Fruit fly (Drosophila melanogaster) Kc167 (cell line): ENCODE measurements around the gene MICU3.

Experiments
- Myc ChIP-seq: fragments of >200 bp; optimal IDR thresholded peaks from 2 replicates; lab custom pipeline; 2017; ENCODE audit warnings: missing external identifiers
- Sin3A ChIP-seq: fragments of >200 bp; optimal IDR thresholded peaks from 2 replicates; lab custom pipeline; 2018; ENCODE audit warnings: missing external identifiers
- h ChIP-seq: fragments of >200 bp; optimal IDR thresholded peaks from 3 replicates; lab custom pipeline; 2018; ENCODE audit warnings: missing external identifiers
- insv ChIP-seq: fragments of >200 bp; optimal IDR thresholded peaks from 3 replicates; lab custom pipeline; 2018; ENCODE audit warnings: missing external identifiers
- psq ChIP-seq: fragments of >200 bp; optimal IDR thresholded peaks from 2 replicates; lab custom pipeline; 2017; ENCODE audit warnings: missing external identifiers
- ttk ChIP-seq: sonication (Bioruptor generic); optimal IDR thresholded peaks from 2 replicates; lab custom pipeline; 2017; ENCODE audit warnings: missing external identifiers

MICU3 gene

DNA sequence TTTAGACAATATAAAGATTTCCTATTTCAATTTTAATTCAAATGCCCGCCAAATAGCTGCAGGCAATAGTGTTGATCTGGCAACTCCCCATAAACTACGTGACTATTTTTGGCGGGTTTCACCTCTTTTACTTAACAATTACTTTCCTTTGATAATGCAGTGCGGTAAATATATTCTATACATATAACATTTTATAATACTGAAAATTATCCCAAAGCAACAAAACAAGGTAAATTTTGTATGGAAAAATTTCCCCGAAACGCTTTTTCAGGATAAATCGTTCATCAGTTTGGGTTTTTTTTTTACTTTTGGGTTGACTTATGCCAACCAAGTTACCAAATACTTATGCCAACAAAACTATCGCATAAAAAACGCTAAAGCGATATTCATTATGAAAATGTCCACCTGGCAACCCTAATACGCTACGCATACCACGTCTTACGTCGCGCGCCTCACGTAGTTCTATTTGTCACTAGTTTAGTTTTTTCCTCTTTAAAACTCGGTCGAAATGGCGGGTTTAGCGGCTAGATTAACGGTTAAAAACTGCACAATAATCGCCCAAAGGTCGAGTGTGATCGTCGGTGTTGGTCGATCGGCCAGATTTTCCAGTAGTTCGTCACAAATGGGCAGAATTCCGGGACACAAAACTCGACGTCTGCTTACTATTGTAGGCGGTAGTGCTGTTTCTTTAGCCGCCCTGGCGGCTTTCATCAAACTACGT lies at the start of gene MICU3:
Gene MICU3, plus strand, starts transcription at position 442 of the 721 bp plus-strand sequence.
- no peak for TF ChIP-seq ttk (lab: Kevin White, UChicago)
- TF ChIP-seq psq (lab: Kevin White, UChicago) = no peak
- no peak for TF ChIP-seq h
- TF ChIP-seq insv (lab: Kevin White, UChicago) = no peak
- TF ChIP-seq Sin3A (lab: Kevin White, UChicago) = no peak
- no peak for TF ChIP-seq Myc

DNA sequence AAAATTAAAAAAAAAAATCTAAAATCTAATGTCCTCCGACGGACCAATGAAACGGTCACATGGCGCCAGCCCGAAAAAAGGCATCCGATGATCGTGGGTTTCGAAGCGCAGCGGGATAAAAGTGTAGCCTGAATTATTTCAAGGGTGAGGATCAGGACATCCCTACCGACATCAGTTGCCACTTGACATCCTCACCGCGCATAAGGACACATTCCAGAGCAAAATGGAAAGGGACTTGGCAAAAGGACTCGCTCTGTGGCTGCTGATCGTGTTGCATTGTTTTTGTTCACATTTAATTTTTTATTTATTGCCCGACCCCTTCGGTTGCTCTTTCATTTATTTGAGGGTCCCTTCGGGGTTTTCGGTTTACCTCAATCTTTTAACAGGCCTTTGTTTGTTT lies 47.5 kb upstream of the MICU3 start:
- TF ChIP-seq ttk (lab: Kevin White, UChicago) = no peak
- no peak for TF ChIP-seq Myc
- TF ChIP-seq insv (lab: Kevin White, UChicago) = no peak
- TF ChIP-seq psq (lab: Kevin White, UChicago) = no peak
- TF ChIP-seq Sin3A (lab: Kevin White, UChicago) = no peak
- no peak for TF ChIP-seq h

DNA sequence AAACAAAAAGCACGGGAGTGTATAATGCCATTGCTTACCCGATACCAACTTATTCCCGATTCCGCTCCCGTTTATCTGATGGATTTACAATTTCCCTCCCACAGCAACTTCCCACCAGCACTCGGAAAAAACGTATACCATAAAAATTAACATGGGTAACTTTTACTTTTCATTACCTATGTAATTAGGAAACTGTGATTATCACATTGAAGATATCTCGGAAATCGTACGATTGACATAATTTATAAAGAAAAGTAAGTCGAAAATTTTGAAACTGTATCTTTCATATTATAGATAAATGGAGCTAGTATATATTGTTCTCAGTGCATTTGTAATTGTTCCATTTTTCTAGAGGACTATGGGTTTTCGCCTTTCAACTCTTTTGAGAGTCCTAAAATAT lies 45.4 kb upstream of the MICU3 start:
- no peak for TF ChIP-seq Myc

DNA sequence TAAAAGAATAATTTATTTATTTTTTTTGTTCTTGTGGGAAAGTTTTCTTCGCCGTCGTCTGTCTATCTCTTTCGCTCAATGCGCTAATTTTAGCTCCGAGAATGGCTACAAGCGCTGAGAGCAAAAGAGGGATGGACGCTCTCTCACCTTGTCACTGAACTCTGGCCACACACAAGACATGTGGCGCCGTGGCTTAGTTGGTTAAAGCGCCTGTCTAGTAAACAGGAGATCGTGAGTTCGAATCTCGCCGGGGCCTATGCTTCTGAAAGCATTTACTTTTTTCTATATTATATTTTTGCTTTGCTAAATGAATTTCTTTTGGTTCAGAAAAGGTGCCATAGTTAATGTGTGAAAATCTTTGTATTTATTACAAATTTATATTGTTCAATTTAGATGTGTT lies 44.6 kb upstream of the MICU3 start:
- TF ChIP-seq h (no peak), ttk (lab: Kevin White, UChicago) (no peak), insv (lab: Kevin White, UChicago) (no peak), psq (lab: Kevin White, UChicago) (no peak), Myc (no peak), Sin3A (lab: Kevin White, UChicago) (no peak)

DNA sequence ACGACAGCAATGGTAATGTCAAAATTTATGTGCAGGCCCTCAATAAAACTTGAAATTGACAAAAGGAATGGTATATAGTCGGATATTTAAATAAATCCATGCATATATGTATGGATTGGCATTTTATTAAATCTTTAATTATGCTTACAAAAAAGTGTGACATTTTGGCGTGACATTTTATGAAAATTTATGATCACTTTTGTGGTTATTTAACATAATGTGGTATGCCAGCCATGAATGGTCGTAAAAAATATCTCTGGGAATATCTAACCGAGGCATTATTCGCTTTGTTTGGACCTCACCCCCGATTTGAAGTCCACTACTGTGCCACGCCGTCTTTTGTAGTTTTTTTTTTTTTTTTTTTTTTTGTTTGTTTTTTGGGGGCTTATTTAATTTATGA lies 43.6 kb upstream of the MICU3 start:
- TF ChIP-seq insv (lab: Kevin White, UChicago) (no peak), Myc (no peak), ttk (lab: Kevin White, UChicago) (no peak), psq (lab: Kevin White, UChicago) (no peak), Sin3A (lab: Kevin White, UChicago) (no peak), h (no peak)

DNA sequence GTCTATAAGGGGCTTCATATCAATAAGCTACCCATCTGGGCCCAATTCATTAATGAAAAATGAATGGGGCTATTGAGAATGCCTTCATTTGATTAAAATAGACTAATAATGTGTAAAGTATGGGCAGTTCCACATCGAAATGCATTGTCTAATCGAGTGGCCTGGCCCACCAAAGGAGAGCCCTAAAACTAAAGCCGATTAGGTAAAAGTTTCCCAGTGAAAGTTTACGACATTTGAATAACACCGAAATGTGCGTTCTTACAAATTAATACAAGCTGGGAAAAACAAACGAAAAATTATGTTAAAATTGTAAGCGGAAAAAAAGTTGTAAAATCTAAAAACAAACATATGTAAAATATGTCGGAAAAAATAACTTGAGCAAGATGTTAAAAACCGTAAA lies 42.2 kb upstream of the MICU3 start:
- TF ChIP-seq psq (lab: Kevin White, UChicago) (no peak), h (no peak), Myc (no peak), insv (lab: Kevin White, UChicago) (no peak), ttk (lab: Kevin White, UChicago) (no peak), Sin3A (lab: Kevin White, UChicago) (no peak)

DNA sequence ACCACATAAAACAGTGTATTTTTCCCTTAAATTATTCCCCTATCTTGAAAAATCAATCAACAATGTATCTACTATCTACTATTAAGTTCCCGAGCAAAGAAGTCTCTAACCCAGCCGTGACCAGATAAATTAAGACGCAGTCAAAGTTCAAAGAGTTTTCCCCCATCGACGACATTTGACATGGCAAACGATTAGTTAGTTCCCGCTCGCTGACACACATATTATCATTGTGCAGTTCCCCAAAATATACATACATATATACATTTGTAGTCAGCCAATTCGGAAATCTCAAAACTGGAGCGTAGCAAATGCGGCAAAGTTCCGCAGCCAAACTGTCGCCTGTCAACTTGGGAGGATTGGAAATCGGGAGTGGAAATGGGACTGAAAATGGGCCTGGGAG lies 40.0 kb upstream of the MICU3 start:
- TF ChIP-seq psq (lab: Kevin White, UChicago) (no peak), ttk (lab: Kevin White, UChicago) (no peak), Myc (no peak), Sin3A (lab: Kevin White, UChicago) (no peak), insv (lab: Kevin White, UChicago) (no peak), h (no peak)

DNA sequence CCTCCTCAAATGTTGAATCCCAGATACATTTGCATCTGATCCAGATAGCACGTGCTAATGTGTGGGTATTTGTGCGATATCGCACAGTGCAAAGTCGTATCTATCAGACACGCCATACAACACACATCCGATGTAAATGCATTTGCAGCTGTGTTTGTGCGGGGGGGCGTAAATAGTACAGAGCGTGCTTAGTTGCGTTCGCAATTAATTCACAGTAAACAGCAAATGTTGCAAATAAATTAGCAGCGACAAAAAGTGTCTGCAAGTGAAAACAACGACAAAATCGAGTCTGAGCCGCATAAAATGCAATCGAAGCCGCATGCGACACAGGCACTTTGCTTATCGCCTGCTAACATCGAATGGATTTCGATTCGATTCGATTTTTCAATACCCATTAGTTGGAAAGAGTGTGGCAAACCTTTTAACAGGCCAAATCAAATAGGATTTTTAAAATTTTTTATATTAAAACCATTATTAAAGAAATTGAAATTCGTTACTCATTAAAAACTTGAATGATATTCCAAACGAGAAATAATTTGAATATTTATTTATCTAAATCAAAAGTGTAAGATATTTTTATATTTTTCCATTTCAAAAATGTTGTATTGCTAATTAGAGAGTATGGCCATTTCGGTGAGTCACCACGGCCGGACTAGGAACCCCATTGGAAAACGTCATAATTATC lies 39.2 kb upstream of the MICU3 start:
- TF ChIP-seq h = no peak
- no peak for TF ChIP-seq Sin3A (lab: Kevin White, UChicago)
- TF ChIP-seq psq (lab: Kevin White, UChicago) = no peak
- TF ChIP-seq Myc = no peak
- TF ChIP-seq insv (lab: Kevin White, UChicago) = no peak
- no peak for TF ChIP-seq ttk (lab: Kevin White, UChicago)

DNA sequence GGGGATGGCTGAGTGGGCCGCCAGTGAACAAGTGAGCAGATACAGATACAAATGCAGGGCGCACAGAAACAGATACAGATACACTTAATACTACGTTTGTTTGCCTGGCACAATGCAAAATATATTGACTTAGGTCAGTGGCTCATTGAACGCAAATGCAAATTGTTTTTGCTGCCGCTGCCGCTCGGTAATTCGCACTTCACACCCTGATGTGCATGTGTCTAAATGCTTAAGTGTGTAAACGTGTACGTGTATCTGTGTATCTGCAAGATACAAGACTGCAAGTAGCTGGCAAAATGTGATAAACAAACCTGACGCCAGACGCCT lies 38.7 kb upstream of the MICU3 start:
- no peak for TF ChIP-seq insv (lab: Kevin White, UChicago)

DNA sequence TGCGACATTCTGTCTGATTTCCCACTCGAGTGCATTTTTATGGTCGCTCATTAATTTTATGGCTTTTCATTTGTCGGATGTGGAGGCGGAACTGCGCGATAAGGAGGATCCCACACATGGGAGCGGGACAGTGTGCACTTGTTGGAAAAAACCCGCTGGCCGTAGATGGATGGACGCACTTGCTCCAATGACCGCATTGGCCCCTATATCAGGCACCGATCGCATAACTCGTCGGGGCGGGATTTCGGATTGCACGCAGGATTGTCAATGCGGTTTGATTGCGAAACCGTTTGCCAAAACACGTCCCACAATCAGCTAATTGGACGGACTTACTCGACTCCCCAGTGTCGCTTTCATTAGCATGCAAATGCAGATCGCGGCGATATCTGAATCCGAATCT lies 35.6 kb upstream of the MICU3 start:
- TF ChIP-seq Sin3A (lab: Kevin White, UChicago) = no peak
- no peak for TF ChIP-seq h
- no peak for TF ChIP-seq ttk (lab: Kevin White, UChicago)
- no peak for TF ChIP-seq insv (lab: Kevin White, UChicago)
- no peak for TF ChIP-seq Myc
- no peak for TF ChIP-seq psq (lab: Kevin White, UChicago)

DNA sequence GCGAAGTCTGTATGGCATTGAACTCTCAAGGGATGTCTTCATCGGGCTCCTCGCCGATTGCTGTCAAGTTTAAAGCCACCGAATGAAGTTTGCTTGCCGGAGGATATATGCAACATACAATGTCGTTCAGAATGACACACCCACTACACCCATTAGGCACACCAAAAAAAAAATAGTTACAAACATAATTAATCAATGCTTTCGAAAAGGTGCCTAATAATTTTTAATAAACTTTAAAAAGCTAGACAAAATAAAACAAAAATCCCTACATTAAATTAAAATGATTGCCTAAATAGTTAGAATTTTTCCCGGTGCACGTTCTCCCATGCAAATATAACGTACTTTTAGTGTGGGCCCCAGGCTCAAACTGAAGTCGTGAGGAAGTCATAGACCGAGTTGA lies 34.6 kb upstream of the MICU3 start:
- TF ChIP-seq ttk (lab: Kevin White, UChicago) (no peak), h (no peak), Myc (no peak), Sin3A (lab: Kevin White, UChicago) (no peak), psq (lab: Kevin White, UChicago) (no peak), insv (lab: Kevin White, UChicago) (no peak)

DNA sequence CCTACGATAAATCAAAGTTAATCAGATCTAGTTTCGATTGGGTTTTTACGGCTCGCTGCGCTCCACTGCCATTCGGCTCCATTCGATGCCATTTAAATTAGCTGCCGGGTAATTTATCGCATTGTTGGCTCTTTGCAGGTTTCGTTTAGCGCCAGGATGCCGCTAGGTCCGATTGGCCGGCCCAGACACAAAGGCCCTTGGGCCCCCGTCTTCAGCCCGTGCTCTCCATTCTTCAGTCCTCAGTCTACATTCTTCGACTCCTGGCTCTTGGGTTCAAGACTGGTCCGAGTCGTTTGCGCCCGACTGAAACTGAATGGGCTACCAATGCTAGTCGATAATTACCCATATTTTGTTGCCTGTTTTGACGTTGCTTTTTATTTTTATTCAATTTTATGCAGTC lies 33.9 kb upstream of the MICU3 start:
- TF ChIP-seq psq (lab: Kevin White, UChicago) (no peak), ttk (lab: Kevin White, UChicago) (no peak), Sin3A (lab: Kevin White, UChicago) (no peak), insv (lab: Kevin White, UChicago) (no peak), Myc (no peak), h (no peak)

DNA sequence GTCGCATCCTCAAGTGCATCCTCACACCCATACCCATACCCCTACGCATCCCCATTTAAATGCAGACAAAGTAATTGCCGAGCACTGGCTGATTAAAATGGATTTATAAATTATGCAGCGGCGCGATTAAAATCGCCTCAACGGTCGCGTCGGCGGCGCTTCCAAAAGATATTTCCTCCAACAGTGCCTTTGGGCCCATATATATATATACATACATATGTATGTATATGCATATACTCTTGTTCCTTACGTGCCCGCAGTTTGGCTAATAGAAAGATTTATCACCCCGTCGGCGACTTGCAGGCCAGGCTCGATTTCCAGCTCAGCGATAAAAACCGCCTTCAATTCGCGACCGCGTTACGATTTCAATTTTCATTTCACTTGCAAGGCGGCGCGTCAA lies 30.4 kb upstream of the MICU3 start:
- TF ChIP-seq h (no peak), Myc (no peak)
